Fruit fly (Drosophila melanogaster) whole organism, prepupa: Measurements from ENCODE around the gene CG45073.

Experiments
- CG10631 ChIP-seq: fragments of 200-800 bp; sonication (Bioruptor generic); optimal IDR thresholded peaks from 2 replicates; lab custom pipeline; 2016; ENCODE audit warnings: missing biosample characterization, missing genetic modification characterization
- CG10669 ChIP-seq: fragments of 200-800 bp; sonication (Bioruptor generic); optimal IDR thresholded peaks from 3 replicates; lab custom pipeline; 2018; ENCODE audit warnings: missing biosample characterization, mild to moderate bottlenecking, missing genetic modification characterization, moderate library complexity
- CG11294 ChIP-seq: fragments of 200-800 bp; sonication (Bioruptor generic); IDR thresholded peaks from 2 replicates; pipeline ENCODE4 v1.3.6; 2022; ENCODE audit warnings: missing biosample characterization, missing genetic modification characterization
- CG11902 ChIP-seq: fragments of 200-800 bp; sonication (Bioruptor generic); optimal IDR thresholded peaks from 3 replicates; lab custom pipeline; 2016; ENCODE audit warnings: missing biosample characterization, missing genetic modification characterization
- CG1621 ChIP-seq: fragments of 200-800 bp; sonication (Bioruptor generic); optimal IDR thresholded peaks from 3 replicates; lab custom pipeline; 2018; ENCODE audit warnings: missing biosample characterization, mild to moderate bottlenecking, missing genetic modification characterization
- CG16779 ChIP-seq: fragments of 200-800 bp; sonication (Bioruptor generic); optimal IDR thresholded peaks from 3 replicates; lab custom pipeline; 2017; ENCODE audit warnings: missing biosample characterization, mild to moderate bottlenecking, missing genetic modification characterization
- CG3032 ChIP-seq: fragments of 200-800 bp; optimal IDR thresholded peaks from 2 replicates; lab custom pipeline; 2019; ENCODE audit warnings: missing biosample characterization, mild to moderate bottlenecking, missing genetic modification characterization, moderate library complexity
- CG31627 ChIP-seq: fragments of 200-800 bp; sonication (Bioruptor generic); optimal IDR thresholded peaks from 3 replicates; lab custom pipeline; 2016; ENCODE audit warnings: missing biosample characterization, missing genetic modification characterization
- CG32006 ChIP-seq: fragments of 200-800 bp; sonication (Bioruptor generic); optimal IDR thresholded peaks from 3 replicates; lab custom pipeline; 2017; ENCODE audit warnings: missing biosample characterization, mild to moderate bottlenecking, missing genetic modification characterization
- CG34406 ChIP-seq: fragments of 200-800 bp; sonication (Bioruptor generic); optimal IDR thresholded peaks from 3 replicates; lab custom pipeline; 2016; ENCODE audit warnings: missing biosample characterization, missing genetic modification characterization
- CG3919 ChIP-seq: fragments of 200-800 bp; sonication (Bioruptor generic); optimal IDR thresholded peaks from 3 replicates; lab custom pipeline; 2016; ENCODE audit warnings: missing biosample characterization, missing genetic modification characterization
- CG4318 ChIP-seq: fragments of 200-800 bp; sonication (Bioruptor generic); optimal IDR thresholded peaks from 3 replicates; lab custom pipeline; 2017; ENCODE audit warnings: missing biosample characterization, mild to moderate bottlenecking, missing genetic modification characterization
- CG6163 ChIP-seq: fragments of 200-800 bp; sonication (Bioruptor generic); IDR thresholded peaks from 3 replicates; pipeline ENCODE4 v1.3.6; 2022; ENCODE audit warnings: missing biosample characterization, missing genetic modification characterization
- CG6276 ChIP-seq: fragments of 200-800 bp; sonication (Bioruptor generic); optimal IDR thresholded peaks from 2 replicates; lab custom pipeline; 2017; ENCODE audit warnings: missing biosample characterization, mild to moderate bottlenecking, missing genetic modification characterization
- CG6792 ChIP-seq: fragments of 200-800 bp; sonication (Bioruptor generic); optimal IDR thresholded peaks from 3 replicates; lab custom pipeline; 2016; ENCODE audit warnings: missing biosample characterization, missing genetic modification characterization
- CG6808 ChIP-seq: fragments of 200-800 bp; sonication (Bioruptor generic); optimal IDR thresholded peaks from 3 replicates; lab custom pipeline; 2017; ENCODE audit warnings: missing biosample characterization, missing genetic modification characterization, mild to moderate bottlenecking, moderate library complexity, missing genetic modification reagents
- CG7368 ChIP-seq: fragments of 200-800 bp; sonication (Bioruptor generic); optimal IDR thresholded peaks from 3 replicates; lab custom pipeline; 2016; ENCODE audit warnings: missing biosample characterization, missing genetic modification characterization
- CG8119 ChIP-seq: fragments of 200-800 bp; sonication (Bioruptor generic); IDR thresholded peaks from 3 replicates; pipeline ENCODE4 v1.3.6; 2022; ENCODE audit warnings: missing biosample characterization, missing genetic modification characterization
- CG8319 ChIP-seq: fragments of 200-800 bp; sonication (Bioruptor generic); optimal IDR thresholded peaks from 3 replicates; lab custom pipeline; 2016; ENCODE audit warnings: missing biosample characterization, missing genetic modification characterization
- CG8632 ChIP-seq: fragments of 200-800 bp; sonication (Bioruptor generic); optimal IDR thresholded peaks from 3 replicates; lab custom pipeline; 2016; ENCODE audit warnings: missing biosample characterization, missing genetic modification characterization
- CG9139 ChIP-seq: fragments of 200-800 bp; sonication (Bioruptor generic); optimal IDR thresholded peaks from 3 replicates; lab custom pipeline; 2017; ENCODE audit warnings: missing biosample characterization, mild to moderate bottlenecking, missing genetic modification characterization
- Eip75B ChIP-seq: fragments of 200-800 bp; sonication (Bioruptor generic); optimal IDR thresholded peaks from 3 replicates; lab custom pipeline; 2016; ENCODE audit warnings: missing biosample characterization, missing genetic modification characterization
- Eip78C ChIP-seq: fragments of 200-800 bp; sonication (Bioruptor generic); peaks from one replicate; lab custom pipeline; 2016; ENCODE audit warnings: missing biosample characterization, missing genetic modification characterization
- Eip93F ChIP-seq: fragments of 200-800 bp; sonication (Bioruptor generic); optimal IDR thresholded peaks from 2 replicates; lab custom pipeline; 2016; ENCODE audit warnings: missing biosample characterization, mild to moderate bottlenecking, missing genetic modification characterization
- Ets21C ChIP-seq: fragments of 200-800 bp; sonication (Bioruptor generic); optimal IDR thresholded peaks from 3 replicates; lab custom pipeline; 2016; ENCODE audit warnings: missing biosample characterization, missing genetic modification characterization
- Ets96B ChIP-seq: fragments of 200-800 bp; optimal IDR thresholded peaks from 2 replicates; lab custom pipeline; 2019; ENCODE audit warnings: missing biosample characterization, mild to moderate bottlenecking, missing genetic modification characterization, moderate library complexity
- Gug ChIP-seq: fragments of 200-800 bp; sonication (Bioruptor generic); IDR thresholded peaks from 2 replicates; pipeline ENCODE4 v1.3.6; 2022; ENCODE audit warnings: missing biosample characterization, missing genetic modification characterization
- Hr38 ChIP-seq: sonication (Bioruptor generic); optimal IDR thresholded peaks from 2 replicates; lab custom pipeline; 2016; ENCODE audit warnings: missing biosample characterization, missing genetic modification characterization
- Hr39 ChIP-seq: fragments of 200-800 bp; sonication (Bioruptor generic); optimal IDR thresholded peaks from 2 replicates; lab custom pipeline; 2016; ENCODE audit warnings: missing biosample characterization, missing genetic modification characterization
- Hr4 ChIP-seq: fragments of 200-800 bp; sonication (Bioruptor generic); optimal IDR thresholded peaks from 3 replicates; lab custom pipeline; 2016; ENCODE audit warnings: missing biosample characterization, missing genetic modification characterization
- Lpt ChIP-seq: fragments of 200-800 bp; sonication (Bioruptor generic); optimal IDR thresholded peaks from 3 replicates; lab custom pipeline; 2016; ENCODE audit warnings: missing biosample characterization, missing genetic modification characterization
- OdsH ChIP-seq: fragments of 200-800 bp; sonication (Bioruptor generic); optimal IDR thresholded peaks from 3 replicates; lab custom pipeline; 2016; ENCODE audit warnings: missing biosample characterization, missing genetic modification characterization
- Smox ChIP-seq: fragments of 200-800 bp; sonication (Bioruptor generic); optimal IDR thresholded peaks from 3 replicates; lab custom pipeline; 2016; ENCODE audit warnings: missing biosample characterization, missing genetic modification characterization
- Sox102F ChIP-seq: fragments of 200-800 bp; sonication (Bioruptor generic); optimal IDR thresholded peaks from 2 replicates; lab custom pipeline; 2016; ENCODE audit warnings: missing biosample characterization, mild to moderate bottlenecking, missing genetic modification characterization
- Sox14 ChIP-seq: fragments of 200-800 bp; sonication (Bioruptor generic); optimal IDR thresholded peaks from 3 replicates; lab custom pipeline; 2016; ENCODE audit warnings: missing biosample characterization, missing genetic modification characterization
- Sox15 ChIP-seq: fragments of 200-800 bp; sonication (Bioruptor generic); optimal IDR thresholded peaks from 3 replicates; lab custom pipeline; 2016; ENCODE audit warnings: missing biosample characterization, missing genetic modification characterization
- achi ChIP-seq: fragments of 200-800 bp; sonication (Bioruptor generic); optimal IDR thresholded peaks from 3 replicates; lab custom pipeline; 2016; ENCODE audit warnings: missing biosample characterization, missing genetic modification characterization
- acj6 ChIP-seq: fragments of 200-800 bp; sonication (Bioruptor generic); optimal IDR thresholded peaks from 3 replicates; lab custom pipeline; 2016; ENCODE audit warnings: missing biosample characterization, missing genetic modification characterization
- cyc ChIP-seq: fragments of 200-800 bp; sonication (Bioruptor generic); optimal IDR thresholded peaks from 3 replicates; lab custom pipeline; 2016; ENCODE audit warnings: missing biosample characterization, missing genetic modification characterization
- dac ChIP-seq: fragments of 200-800 bp; sonication (Bioruptor generic); optimal IDR thresholded peaks from 2 replicates; lab custom pipeline; 2017; ENCODE audit warnings: missing biosample characterization, mild to moderate bottlenecking, missing genetic modification characterization
- dsx ChIP-seq: fragments of 200-800 bp; optimal IDR thresholded peaks from 3 replicates; lab custom pipeline; 2019; ENCODE audit warnings: missing biosample characterization, mild to moderate bottlenecking, missing genetic modification characterization, moderate library complexity; ENCODE audit not compliant: poor library complexity, severe bottlenecking
- eg ChIP-seq: fragments of 200-800 bp; sonication (Bioruptor generic); IDR thresholded peaks from 3 replicates; pipeline ENCODE4 v1.3.6; 2022; ENCODE audit warnings: missing biosample characterization, missing genetic modification characterization
- fd85E ChIP-seq: fragments of 200-800 bp; sonication (Bioruptor generic); optimal IDR thresholded peaks from 3 replicates; lab custom pipeline; 2016; ENCODE audit warnings: missing biosample characterization, missing genetic modification characterization
- fkh ChIP-seq: fragments of 200-800 bp; sonication (Bioruptor generic); optimal IDR thresholded peaks from 3 replicates; lab custom pipeline; 2017; ENCODE audit warnings: missing biosample characterization, mild to moderate bottlenecking, missing genetic modification characterization, moderate library complexity
- lz ChIP-seq: fragments of 200-800 bp; sonication (Bioruptor generic); optimal IDR thresholded peaks from 3 replicates; lab custom pipeline; 2016; ENCODE audit warnings: missing biosample characterization, missing genetic modification characterization
- net ChIP-seq: fragments of 200-800 bp; sonication (Bioruptor generic); optimal IDR thresholded peaks from 3 replicates; lab custom pipeline; 2016; ENCODE audit warnings: missing biosample characterization, missing genetic modification characterization
- pdm3 ChIP-seq: fragments of 200-800 bp; sonication (Bioruptor generic); optimal IDR thresholded peaks from 3 replicates; lab custom pipeline; 2016; ENCODE audit warnings: missing biosample characterization, missing genetic modification characterization
- salr ChIP-seq, 2 experiments: fragments of 200-800 bp; sonication (Bioruptor generic); optimal IDR thresholded peaks; 3 replicates each; lab custom pipeline; 2016 to 2018; ENCODE audit warnings: missing biosample characterization in 2 of 2, missing genetic modification characterization in 2 of 2, mild to moderate bottlenecking in 1 of 2
- spab ChIP-seq: fragments of 200-800 bp; sonication (Bioruptor generic); optimal IDR thresholded peaks from 2 replicates; lab custom pipeline; 2017; ENCODE audit warnings: missing biosample characterization, mild to moderate bottlenecking, missing genetic modification characterization, missing genetic modification reagents
- ss ChIP-seq, 2 experiments: fragments of 200-800 bp; sonication (Bioruptor generic); optimal IDR thresholded peaks; 2 replicates in 1 of 2; 3 replicates in 1 of 2; lab custom pipeline; 2017 to 2018; ENCODE audit warnings: mild to moderate bottlenecking in 2 of 2, missing biosample characterization in 2 of 2, missing genetic modification characterization in 2 of 2, moderate library complexity in 1 of 2
- svp ChIP-seq: fragments of 200-800 bp; sonication (Bioruptor generic); peaks from one replicate; lab custom pipeline; 2016; ENCODE audit warnings: missing biosample characterization, missing genetic modification characterization
- topi ChIP-seq: fragments of 200-800 bp; sonication (Bioruptor generic); optimal IDR thresholded peaks from 3 replicates; lab custom pipeline; 2016; ENCODE audit warnings: missing biosample characterization, missing genetic modification characterization
- vri ChIP-seq: fragments of 200-800 bp; sonication (Bioruptor generic); optimal IDR thresholded peaks from 3 replicates; lab custom pipeline; 2016; ENCODE audit warnings: missing biosample characterization, mild to moderate bottlenecking, missing genetic modification characterization

CG45073 gene

DNA sequence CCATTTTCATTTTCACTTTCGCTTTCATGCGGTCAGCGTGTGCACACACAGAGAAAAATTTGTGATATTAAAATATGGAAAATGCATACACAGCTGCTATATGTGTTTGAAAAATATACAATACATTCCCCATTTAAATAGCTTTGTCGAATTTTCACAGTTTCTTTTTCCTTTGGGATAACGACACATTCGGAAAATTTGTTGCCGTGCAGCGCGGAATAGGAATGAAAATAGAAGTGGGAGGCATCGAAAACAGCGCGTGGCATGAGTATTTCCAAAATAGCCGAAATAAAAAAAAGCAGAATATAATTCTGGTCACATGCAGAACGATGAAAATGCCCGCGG lies 31.9 kb downstream of the CG45073 start:
- TF ChIP-seq Hr38 (GFP tag; lab: Kevin White, UChicago) (no peak), topi (GFP tag; lab: Kevin White, UChicago) (peak; percentile 49), eg (peak; percentile 85), Hr39 (GFP tag; lab: Kevin White, UChicago) (peak; percentile 61), svp (GFP tag; lab: Kevin White, UChicago) (peak; percentile 52), Eip75B (GFP tag; lab: Kevin White, UChicago) (peak; percentile 28), net (GFP tag; lab: Kevin White, UChicago) (peak; percentile 53), pdm3 (peak; percentile 59), CG3032 (no peak), CG8119 (GFP tag; lab: Robert Waterston, UW) (peak; percentile 79), CG10669 (GFP tag; lab: Kevin White, UChicago) (no peak), CG6792 (GFP tag; lab: Kevin White, UChicago) (peak; percentile 23), CG6163 (GFP tag; lab: Robert Waterston, UW) (peak; percentile 82), Sox15 (no peak), CG9139 (GFP tag; lab: Kevin White, UChicago) (no peak), CG32006 (peak; percentile 85), CG6808 (GFP tag; lab: Kevin White, UChicago) (no peak), CG3919 (GFP tag; lab: Kevin White, UChicago) (peak; percentile 57), vri (GFP tag; lab: Kevin White, UChicago) (peak; percentile 9), CG1621 (tag; lab: Kevin White, UChicago) (no peak), achi (GFP tag; lab: Kevin White, UChicago) (peak; percentile 57), fd85E (GFP tag; lab: Kevin White, UChicago) (no peak), Sox102F (GFP tag; lab: Kevin White, UChicago) (peak; percentile 38), lz (GFP tag; lab: Kevin White, UChicago) (peak; percentile 29), spab (no peak), CG34406 (GFP tag; lab: Kevin White, UChicago) (peak; percentile 23), CG10631 (GFP tag; lab: Kevin White, UChicago) (peak; percentile 51), Smox (GFP tag; lab: Kevin White, UChicago) (peak; percentile 20), Ets96B (tag; lab: Kevin White, UChicago) (no peak), Sox14 (GFP tag; lab: Kevin White, UChicago) (peak; percentile 31), CG31627 (GFP tag; lab: Kevin White, UChicago) (peak; percentile 51), salr (GFP tag; optimal IDR thresholded peaks at IDR 0.05; lab: Kevin White, UChicago) (peak in 1 of 2 experiments; percentile 62), CG11902 (GFP tag; lab: Kevin White, UChicago) (peak; percentile 30), Eip78C (GFP tag; lab: Kevin White, UChicago) (peak; percentile 86), Gug (GFP tag; lab: Robert Waterston, UW) (0 out of 2 replicates have a peak, but pooled peaks have one; percentile 40), CG7368 (GFP tag; lab: Kevin White, UChicago) (peak; percentile 4), CG8319 (no peak), ss (GFP tag; optimal IDR thresholded peaks at IDR 0.05; lab: Kevin White, UChicago) (no peak), CG11294 (GFP tag; lab: Robert Waterston, UW) (peak; percentile 55), acj6 (GFP tag; lab: Kevin White, UChicago) (peak; percentile 55), Hr4 (GFP tag; lab: Kevin White, UChicago) (peak; percentile 88), CG6276 (GFP tag; lab: Kevin White, UChicago) (peak; percentile 54), CG16779 (no peak), cyc (GFP tag; lab: Kevin White, UChicago) (peak; percentile 41), Eip93F (GFP tag; lab: Kevin White, UChicago) (no peak), CG8632 (no peak), dac (GFP tag; lab: Kevin White, UChicago) (peak; percentile 74), fkh (GFP tag; lab: Kevin White, UChicago) (no peak), CG4318 (peak; percentile 62), Ets21C (peak; percentile 13), Lpt (GFP tag; lab: Kevin White, UChicago) (peak; percentile 59), OdsH (GFP tag; lab: Kevin White, UChicago) (peak; percentile 71), dsx (GFP tag; lab: Kevin White, UChicago) (no peak)
